Fruit fly (Drosophila melanogaster) whole organism, embryonic: ENCODE measurements around the gene CG7766.
A peak's percentile ranks its signal among the peaks of the same experiment; 100 is the strongest.

Experiments used
- Asciz ChIP-seq: fragments of 200-800 bp; sonication (Bioruptor generic); optimal IDR thresholded peaks from 2 replicates; lab custom pipeline; 2017; ENCODE audit warnings: missing biosample characterization, mild to moderate bottlenecking, missing genetic modification characterization, missing genetic modification reagents
- B-H2 ChIP-seq: fragments of 200-800 bp; sonication (Bioruptor generic); optimal IDR thresholded peaks from 2 replicates; lab custom pipeline; 2018; ENCODE audit warnings: missing biosample characterization, mild to moderate bottlenecking, missing genetic modification characterization
- Bdp1 ChIP-seq: fragments of 200-800 bp; sonication (Bioruptor generic); optimal IDR thresholded peaks from 3 replicates; lab custom pipeline; 2016; ENCODE audit warnings: missing biosample characterization, missing genetic modification characterization
- CG11504 ChIP-seq: fragments of 200-800 bp; sonication (Bioruptor generic); optimal IDR thresholded peaks from 3 replicates; lab custom pipeline; 2019; ENCODE audit warnings: missing biosample characterization, mild to moderate bottlenecking, missing genetic modification characterization, moderate library complexity
- CG12219 ChIP-seq: fragments of 200-800 bp; sonication (Bioruptor generic); optimal IDR thresholded peaks from 3 replicates; lab custom pipeline; 2018; ENCODE audit warnings: missing biosample characterization, mild to moderate bottlenecking, missing genetic modification characterization
- CG12744 ChIP-seq: fragments of 200-800 bp; sonication (Bioruptor generic); optimal IDR thresholded peaks from 2 replicates; lab custom pipeline; 2016; ENCODE audit warnings: missing biosample characterization, missing genetic modification characterization
- CG14965 ChIP-seq: fragments of 200-800 bp; sonication (Bioruptor generic); optimal IDR thresholded peaks from 2 replicates; lab custom pipeline; 2016; ENCODE audit warnings: missing biosample characterization, missing genetic modification characterization, borderline replicate concordance
- CG17186 ChIP-seq: fragments of 200-800 bp; sonication (Bioruptor generic); optimal IDR thresholded peaks from 3 replicates; lab custom pipeline; 2017; ENCODE audit warnings: missing biosample characterization, missing genetic modification reagents, missing genetic modification characterization
- CG2129 ChIP-seq: fragments of 200-800 bp; sonication (Bioruptor generic); IDR thresholded peaks from 2 replicates; pipeline ENCODE4 v1.3.6; 2022; ENCODE audit warnings: missing biosample characterization, missing genetic modification characterization; ENCODE audit not compliant: partially characterized antibody
- CG31441 ChIP-seq: fragments of 200-800 bp; sonication (Bioruptor generic); IDR thresholded peaks from 2 replicates; pipeline ENCODE4 v1.3.6; 2022; ENCODE audit warnings: missing biosample characterization, missing genetic modification characterization
- CG4617 ChIP-seq: fragments of 200-800 bp; sonication (Bioruptor generic); optimal IDR thresholded peaks from 3 replicates; lab custom pipeline; 2016; ENCODE audit warnings: missing biosample characterization, missing genetic modification characterization, borderline replicate concordance
- CG4707 ChIP-seq: fragments of 200-800 bp; sonication (Bioruptor generic); optimal IDR thresholded peaks from 2 replicates; lab custom pipeline; 2018; ENCODE audit warnings: missing biosample characterization, mild to moderate bottlenecking, missing genetic modification characterization, moderate library complexity
- CG7839 ChIP-seq: fragments of 200-800 bp; sonication (Bioruptor generic); optimal IDR thresholded peaks from 3 replicates; lab custom pipeline; 2018; ENCODE audit warnings: missing biosample characterization, mild to moderate bottlenecking, missing genetic modification characterization, moderate library complexity
- CG9609 ChIP-seq: fragments of 200-800 bp; sonication (Bioruptor generic); optimal IDR thresholded peaks from 3 replicates; lab custom pipeline; 2016; ENCODE audit warnings: missing biosample characterization, missing genetic modification characterization
- CG9727 ChIP-seq: fragments of 200-800 bp; sonication (Bioruptor generic); optimal IDR thresholded peaks from 3 replicates; lab custom pipeline; 2017; ENCODE audit warnings: missing biosample characterization, mild to moderate bottlenecking, missing genetic modification characterization
- CTCF ChIP-seq: fragments of 200-800 bp; sonication (Bioruptor generic); optimal IDR thresholded peaks from 2 replicates; lab custom pipeline; 2017; ENCODE audit warnings: missing biosample characterization, mild to moderate bottlenecking, missing genetic modification characterization, moderate library complexity
- CrebB ChIP-seq: fragments of 200-800 bp; sonication (Bioruptor generic); optimal IDR thresholded peaks from 3 replicates; lab custom pipeline; 2018; ENCODE audit warnings: missing biosample characterization, mild to moderate bottlenecking, missing genetic modification characterization
- Dbx ChIP-seq: fragments of 200-800 bp; sonication (Bioruptor generic); IDR thresholded peaks from 3 replicates; pipeline ENCODE4 v1.3.6; 2022; ENCODE audit warnings: missing biosample characterization, missing genetic modification characterization
- Eip74EF ChIP-seq, 2 experiments: fragments of 200-800 bp in 1 of 2; fragments of >200 bp in 1 of 2; sonication (Bioruptor generic) in 1 of 2; optimal IDR thresholded peaks; 2 replicates each; lab custom pipeline; 2017 to 2019; ENCODE audit warnings: missing biosample characterization in 2 of 2, missing genetic modification characterization in 2 of 2, mild to moderate bottlenecking in 1 of 2, moderate library complexity in 1 of 2
- Elba2 ChIP-seq: fragments of 200-800 bp; sonication (Bioruptor generic); optimal IDR thresholded peaks from 3 replicates; lab custom pipeline; 2016; ENCODE audit warnings: missing biosample characterization, missing genetic modification characterization
- Lim3 ChIP-seq: fragments of 200-800 bp; sonication (Bioruptor generic); IDR thresholded peaks from 2 replicates; pipeline ENCODE4 v1.3.6; 2022; ENCODE audit warnings: missing biosample characterization, missing genetic modification characterization
- Mad ChIP-seq: fragments of 200-800 bp; sonication (Bioruptor generic); optimal IDR thresholded peaks from 2 replicates; lab custom pipeline; 2016; ENCODE audit warnings: missing biosample characterization, missing genetic modification characterization
- Med ChIP-seq: fragments of 200-800 bp; sonication (Bioruptor generic); peaks from one replicate; lab custom pipeline; 2016; ENCODE audit warnings: missing biosample characterization, missing genetic modification characterization, mild to moderate bottlenecking, inconsistent platforms, moderate library complexity
- Mes4 ChIP-seq: fragments of 200-800 bp; sonication (Bioruptor generic); optimal IDR thresholded peaks from 2 replicates; lab custom pipeline; 2016; ENCODE audit warnings: missing biosample characterization, missing genetic modification characterization
- NC2β ChIP-seq: fragments of 200-800 bp; sonication (Bioruptor generic); optimal IDR thresholded peaks from 2 replicates; lab custom pipeline; 2016; ENCODE audit warnings: missing biosample characterization, missing genetic modification characterization
- NK7.1 ChIP-seq: fragments of 200-800 bp; sonication (Bioruptor generic); optimal IDR thresholded peaks from 3 replicates; lab custom pipeline; 2016; ENCODE audit warnings: missing biosample characterization, missing genetic modification characterization
- Oaz ChIP-seq: fragments of 200-800 bp; sonication (Bioruptor generic); IDR thresholded peaks from 2 replicates; pipeline ENCODE4 v1.3.6; 2022; ENCODE audit warnings: missing biosample characterization, missing genetic modification characterization
- Opbp ChIP-seq: fragments of 200-800 bp; sonication (Bioruptor generic); IDR thresholded peaks from 3 replicates; pipeline ENCODE4 v1.3.6; 2022; ENCODE audit warnings: missing biosample characterization, missing genetic modification characterization; ENCODE audit not compliant: partially characterized antibody
- Poxn ChIP-seq: fragments of 200-800 bp; sonication (Bioruptor generic); IDR thresholded peaks from 2 replicates; pipeline ENCODE4 v1.3.6; 2022; ENCODE audit warnings: missing biosample characterization, missing genetic modification characterization
- Scr ChIP-seq: fragments of 200-800 bp; sonication (Bioruptor generic); IDR thresholded peaks from 2 replicates; pipeline ENCODE4 v1.3.6; 2022; ENCODE audit warnings: missing biosample characterization, missing genetic modification characterization; ENCODE audit not compliant: partially characterized antibody
- Sox100B ChIP-seq: fragments of 200-800 bp; sonication (Bioruptor generic); optimal IDR thresholded peaks from 3 replicates; lab custom pipeline; 2018; ENCODE audit warnings: missing biosample characterization, mild to moderate bottlenecking, missing genetic modification characterization
- Sox102F ChIP-seq: fragments of 200-800 bp; sonication (Bioruptor generic); optimal IDR thresholded peaks from 2 replicates; lab custom pipeline; 2018; ENCODE audit warnings: missing biosample characterization, mild to moderate bottlenecking, missing genetic modification characterization, moderate library complexity
- Xbp1 ChIP-seq: fragments of 200-800 bp; sonication (Bioruptor generic); optimal IDR thresholded peaks from 3 replicates; lab custom pipeline; 2016; ENCODE audit warnings: missing biosample characterization, mild to moderate bottlenecking, missing genetic modification characterization
- aop ChIP-seq: fragments of 200-800 bp; sonication (Bioruptor generic); IDR thresholded peaks from 2 replicates; pipeline ENCODE4 v1.3.6; 2022; ENCODE audit warnings: missing biosample characterization, missing genetic modification characterization
- bab2 ChIP-seq: fragments of 200-800 bp; sonication (Bioruptor generic); optimal IDR thresholded peaks from 2 replicates; lab custom pipeline; 2016; ENCODE audit warnings: missing biosample characterization, missing genetic modification characterization
- chm ChIP-seq: fragments of 200-800 bp; sonication (Bioruptor generic); IDR thresholded peaks from 2 replicates; pipeline ENCODE4 v1.3.6; 2022; ENCODE audit warnings: missing biosample characterization, missing genetic modification characterization
- chn ChIP-seq: fragments of 200-800 bp; sonication (Bioruptor generic); optimal IDR thresholded peaks from 2 replicates; lab custom pipeline; 2016; ENCODE audit warnings: missing biosample characterization, missing genetic modification characterization
- dan ChIP-seq: fragments of 200-800 bp; sonication (Bioruptor generic); IDR thresholded peaks from 2 replicates; pipeline ENCODE4 v1.3.6; 2022; ENCODE audit warnings: missing biosample characterization, missing genetic modification characterization
- dmrt11E ChIP-seq: fragments of 200-800 bp; sonication (Bioruptor generic); optimal IDR thresholded peaks from 3 replicates; lab custom pipeline; 2018; ENCODE audit warnings: missing biosample characterization, mild to moderate bottlenecking, missing genetic modification characterization, moderate library complexity
- dmrt99B ChIP-seq: fragments of 200-800 bp; sonication (Bioruptor generic); optimal IDR thresholded peaks from 2 replicates; lab custom pipeline; 2018; ENCODE audit warnings: missing biosample characterization, mild to moderate bottlenecking, missing genetic modification characterization, moderate library complexity
- fru ChIP-seq: fragments of >200 bp; optimal IDR thresholded peaks from 2 replicates; lab custom pipeline; 2017
- gfzf ChIP-seq: fragments of 200-800 bp; sonication (Bioruptor generic); optimal IDR thresholded peaks from 2 replicates; lab custom pipeline; 2016; ENCODE audit warnings: missing biosample characterization, mild to moderate bottlenecking, missing genetic modification characterization, moderate library complexity
- gro ChIP-seq: fragments of 200-800 bp; sonication (Bioruptor generic); optimal IDR thresholded peaks from 2 replicates; lab custom pipeline; 2016; ENCODE audit warnings: missing biosample characterization, missing genetic modification characterization
- ind ChIP-seq: fragments of 200-800 bp; sonication (Bioruptor generic); optimal IDR thresholded peaks from 3 replicates; lab custom pipeline; 2016; ENCODE audit warnings: missing biosample characterization, missing genetic modification characterization
- jigr1 ChIP-seq: fragments of 200-800 bp; sonication (Bioruptor generic); IDR thresholded peaks from 3 replicates; pipeline ENCODE4 v1.3.6; 2022; ENCODE audit warnings: missing biosample characterization, missing genetic modification characterization
- lilli ChIP-seq: fragments of 200-800 bp; sonication (Bioruptor generic); optimal IDR thresholded peaks from 3 replicates; lab custom pipeline; 2016; ENCODE audit warnings: missing biosample characterization, missing genetic modification characterization
- org-1 ChIP-seq: fragments of 200-800 bp; sonication (Bioruptor generic); optimal IDR thresholded peaks from 2 replicates; lab custom pipeline; 2017; ENCODE audit warnings: missing biosample characterization, missing genetic modification characterization
- sc ChIP-seq, 3 experiments: fragments of >200 bp in 2 of 3; fragments of 200-800 bp in 1 of 3; sonication (Bioruptor generic) in 1 of 3; optimal IDR thresholded peaks; 2 replicates in 2 of 3; 3 replicates in 1 of 3; lab custom pipeline; 2017; ENCODE audit warnings: mild to moderate bottlenecking in 1 of 3, missing biosample characterization in 1 of 3, missing genetic modification characterization in 1 of 3, missing genetic modification reagents in 1 of 3
- scrt ChIP-seq: fragments of 200-800 bp; sonication (Bioruptor generic); optimal IDR thresholded peaks from 2 replicates; lab custom pipeline; 2018; ENCODE audit warnings: missing biosample characterization, mild to moderate bottlenecking, missing genetic modification characterization, moderate library complexity
- seq ChIP-seq: fragments of 200-800 bp; sonication (Bioruptor generic); IDR thresholded peaks from 2 replicates; pipeline ENCODE4 v1.3.6; 2022; ENCODE audit warnings: missing biosample characterization, missing genetic modification characterization
- sr ChIP-seq: fragments of 200-800 bp; sonication (Bioruptor generic); IDR thresholded peaks from 3 replicates; pipeline ENCODE4 v1.3.6; 2022; ENCODE audit warnings: missing biosample characterization, missing genetic modification characterization

The CG7766 gene

DNA sequence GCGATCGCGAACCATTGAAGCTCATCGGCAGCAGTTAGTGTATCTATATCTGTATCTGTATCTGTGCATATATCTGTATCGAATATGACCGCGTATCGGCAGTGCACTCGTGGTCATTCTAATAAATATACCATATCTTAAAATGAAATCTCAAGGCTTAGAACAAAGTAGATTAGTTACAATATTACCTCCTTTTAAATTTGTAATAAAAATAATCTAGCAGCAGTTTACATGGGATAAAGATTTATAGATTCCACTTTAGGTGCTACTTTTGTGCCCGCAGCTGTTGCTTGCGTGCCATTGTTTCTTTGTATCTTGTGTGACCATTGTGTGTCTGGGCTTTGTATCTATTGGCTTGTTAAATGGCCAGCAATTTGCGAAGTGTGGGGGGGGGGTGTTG is 43.5 kb downstream of the CG7766 start (continued):
- TF ChIP-seq Bdp1 (GFP tag; lab: Kevin White, UChicago) = no peak
- no peak for TF ChIP-seq jigr1 (GFP tag; lab: Robert Waterston, UW)
- TF ChIP-seq Xbp1 (GFP tag; lab: Kevin White, UChicago) = peak; percentile 71
- TF ChIP-seq seq = peak; percentile 84
- TF ChIP-seq sr (GFP tag; lab: Robert Waterston, UW) = peak; percentile 23; the same call in 1 of the 3 replicates
- no peak for TF ChIP-seq Opbp
- TF ChIP-seq gro = no peak
- TF ChIP-seq ind (GFP tag; lab: Kevin White, UChicago) = peak; percentile 61
- TF ChIP-seq NK7.1 (GFP tag; lab: Kevin White, UChicago) = no peak
- TF ChIP-seq Eip74EF (GFP tag; optimal IDR thresholded peaks at IDR 0.05; lab: Kevin White, UChicago) = peak in 1 of 2 experiments; percentile 50
- no peak for TF ChIP-seq CG12744
- no peak for TF ChIP-seq scrt (GFP tag; lab: Kevin White, UChicago)
- TF ChIP-seq CrebB (tag; lab: Kevin White, UChicago) = peak; percentile 76
- no peak for TF ChIP-seq sc (optimal IDR thresholded peaks at IDR 0.05; lab: Kevin White, UChicago)
- peak; percentile 11 for TF ChIP-seq sc (GFP tag; optimal IDR thresholded peaks at IDR 0.05; lab: Kevin White, UChicago)
- TF ChIP-seq CG4617 (GFP tag; lab: Kevin White, UChicago) = peak; percentile 13
- no peak for TF ChIP-seq Dbx (GFP tag; lab: Robert Waterston, UW)
- TF ChIP-seq fru (lab: Kevin White, UChicago) = no peak
- peak; percentile 43 for TF ChIP-seq dmrt11E (tag; lab: Kevin White, UChicago)
- TF ChIP-seq Scr (GFP tag; lab: Robert Waterston, UW) = no peak
- peak; percentile 89 for TF ChIP-seq Sox102F
- peak; percentile 75 for TF ChIP-seq CG7839 (tag; lab: Kevin White, UChicago)
- TF ChIP-seq Mad (GFP tag; lab: Kevin White, UChicago) = peak; percentile 6
- TF ChIP-seq dan (GFP tag; lab: Robert Waterston, UW) = no peak
- TF ChIP-seq Mes4 (GFP tag; lab: Kevin White, UChicago) = peak; percentile 44
- TF ChIP-seq CTCF (GFP tag; lab: Kevin White, UChicago) = no peak
- TF ChIP-seq CG31441 (GFP tag; lab: Robert Waterston, UW) = peak; percentile 84
- TF ChIP-seq chn (GFP tag; lab: Kevin White, UChicago) = peak; percentile 35
- TF ChIP-seq CG4707 (GFP tag; lab: Kevin White, UChicago) = peak; percentile 49
- TF ChIP-seq Asciz (GFP tag; lab: Kevin White, UChicago) = peak; percentile 51
- peak; percentile 85 for TF ChIP-seq dmrt99B (tag; lab: Kevin White, UChicago)
- TF ChIP-seq CG9609 (GFP tag; lab: Kevin White, UChicago) = peak; percentile 36
- TF ChIP-seq CG12219 (GFP tag; lab: Kevin White, UChicago) = peak; percentile 82
- TF ChIP-seq CG2129 (GFP tag; lab: Robert Waterston, UW) = no peak
- TF ChIP-seq Med (GFP tag; lab: Kevin White, UChicago) = peak; percentile 89
- no peak for TF ChIP-seq gfzf (GFP tag; lab: Kevin White, UChicago)
- TF ChIP-seq org-1 (GFP tag; lab: Kevin White, UChicago) = peak; percentile 60
- no peak for TF ChIP-seq CG17186 (GFP tag; lab: Kevin White, UChicago)
- no peak for TF ChIP-seq CG14965
- TF ChIP-seq Sox100B (GFP tag; lab: Kevin White, UChicago) = peak; percentile 70
- peak; percentile 87 for TF ChIP-seq CG11504 (tag; lab: Kevin White, UChicago)
- TF ChIP-seq NC2β = peak; percentile 12
- no peak for TF ChIP-seq Elba2 (GFP tag; lab: Kevin White, UChicago)
- no peak for TF ChIP-seq aop
- TF ChIP-seq B-H2 (GFP tag; lab: Kevin White, UChicago) = no peak
- peak; percentile 49 for TF ChIP-seq CG9727
- TF ChIP-seq lilli = peak; percentile 53
- TF ChIP-seq Lim3 (GFP tag; lab: Robert Waterston, UW) = no peak
- TF ChIP-seq chm (GFP tag; lab: Robert Waterston, UW) = peak; percentile 52; the same call in 1 of the 2 replicates
- peak; percentile 64; the same call in 1 of the 2 replicates for TF ChIP-seq Oaz (GFP tag; lab: Robert Waterston, UW)
- no peak for TF ChIP-seq Poxn
- TF ChIP-seq bab2 (GFP tag; lab: Kevin White, UChicago) = peak; percentile 27
